Worm (Caenorhabditis elegans): ENCODE results near the gene mpst-4.

- TF ChIP-seq lin-39 (tag; optimal IDR thresholded peaks at IDR 0.05) (no peak), tbx-2 (tag; optimal IDR thresholded peaks at IDR 0.05) (no peak), unc-86 (tag; optimal IDR thresholded peaks at IDR 0.05) (no peak), mep-1 (tag; optimal IDR thresholded peaks at IDR 0.05) (no peak), blmp-1 (tag; optimal IDR thresholded peaks at IDR 0.05) (no peak), fos-1 (tag; optimal IDR thresholded peaks at IDR 0.05) (no peak)
These were observed 28.5 kb downstream of the mpst-4 start, which contains the start of the genes C33F10.11 and C33F10.1 for ce11 chrII:4834761-4835160.

Measured in whole organism, L1 larva.